Worm (Caenorhabditis elegans) whole organism, L4/young adult: ENCODE results near the gene Y38E10A.9.

Experiments
- W03F9.2 ChIP-seq: fragments of 150-350 bp; optimal IDR thresholded peaks from 2 replicates; lab custom pipeline; 2014; ENCODE audit warnings: missing biosample characterization, missing genetic modification characterization
- dao-5 ChIP-seq: sonication (generic microtip); optimal IDR thresholded peaks from 2 replicates; lab custom pipeline; 2016; ENCODE audit warnings: missing genotype, missing genetic modification characterization, moderate library complexity, missing compliant biosample characterization
- him-1 ChIP-seq: sonication (generic microtip); optimal IDR thresholded peaks from 2 replicates; lab custom pipeline; 2016; ENCODE audit warnings: missing genotype, missing genetic modification reagents, missing genetic modification characterization, missing compliant biosample characterization

- TF ChIP-seq him-1 (tag; lab: Kevin White, UChicago) (no peak), W03F9.2 (tag; lab: Kevin White, UChicago) (no peak), dao-5 (tag; lab: Kevin White, UChicago) (no peak)
Observed at ce11 chrII:12655816-12656215, 47.1 kb downstream of the Y38E10A.9 start.
